Fruit fly (Drosophila melanogaster) S2 (cell line): ENCODE data around the gene CG3546.

Experiments used
- CG8478 ChIP-seq: fragments of >200 bp; optimal IDR thresholded peaks from 2 replicates; lab custom pipeline; 2018
- CTCF ChIP-seq, 2 experiments: fragments of >200 bp; optimal IDR thresholded peaks; 2 replicates each; lab custom pipeline; 2018

CG3546 gene

dm6 chrX:4606447-4606846 is 48.6 kb downstream of the CG3546 start:
- TF ChIP-seq CG8478 (lab: Kevin White, UChicago), result no peak
- no peak for TF ChIP-seq CTCF (optimal IDR thresholded peaks at IDR 0.05; lab: Kevin White, UChicago)

dm6 chrX:4609737-4610136 is 51.9 kb downstream of the CG3546 start:
- no peak for TF ChIP-seq CTCF (optimal IDR thresholded peaks at IDR 0.05; lab: Kevin White, UChicago)
- TF ChIP-seq CG8478 (lab: Kevin White, UChicago), result no peak
